Fruit fly (Drosophila melanogaster): ENCODE results near the gene Ube4A.

Gene Ube4A

dm6 chr2L:6692048-6692447 is 33.7 kb downstream of the Ube4A start:
- no peak for TF ChIP-seq CG31224 (GFP tag; IDR thresholded peaks at IDR 0.05)
- 0 out of 2 replicates have a peak, but pooled peaks have one; percentile 7 for TF ChIP-seq vvl (GFP tag; IDR thresholded peaks at IDR 0.05)
- no peak for TF ChIP-seq Kr (GFP tag; optimal IDR thresholded peaks at IDR 0.05)
- TF ChIP-seq CG15601 (tag; optimal IDR thresholded peaks at IDR 0.05): no peak
- TF ChIP-seq D19A (tag; optimal IDR thresholded peaks at IDR 0.05): peak; percentile 58
- TF ChIP-seq Atf6 (GFP tag; IDR thresholded peaks at IDR 0.05): no peak
- no peak for TF ChIP-seq HmgZ (tag; optimal IDR thresholded peaks at IDR 0.05)
- no peak for TF ChIP-seq gsb (GFP tag; IDR thresholded peaks at IDR 0.05)
- TF ChIP-seq Eip74EF (GFP tag; optimal IDR thresholded peaks at IDR 0.05): no peak
- TF ChIP-seq hth (optimal IDR thresholded peaks at IDR 0.05): no peak
- no peak for TF ChIP-seq CG12071 (GFP tag; optimal IDR thresholded peaks at IDR 0.05)
- no peak for TF ChIP-seq CG6791 (GFP tag; IDR thresholded peaks at IDR 0.05; ENCODE audit: partially characterized antibody)
- TF ChIP-seq CG18011 (GFP tag; optimal IDR thresholded peaks at IDR 0.05): no peak
- TF ChIP-seq Hr51 (GFP tag; optimal IDR thresholded peaks at IDR 0.05): no peak
- TF ChIP-seq fru (optimal IDR thresholded peaks at IDR 0.05): no peak
- no peak for TF ChIP-seq YL-1 (GFP tag; optimal IDR thresholded peaks at IDR 0.05)
- no peak for TF ChIP-seq unc-4 (GFP tag; IDR thresholded peaks at IDR 0.05; ENCODE audit: partially characterized antibody)
- peak; percentile 75 for TF ChIP-seq sens (GFP tag)
- TF ChIP-seq cato (GFP tag; optimal IDR thresholded peaks at IDR 0.05; ENCODE audit: borderline replicate concordance): no peak
- TF ChIP-seq Sox102F (GFP tag; optimal IDR thresholded peaks at IDR 0.05): peak; percentile 24
- TF ChIP-seq CG11504 (tag; optimal IDR thresholded peaks at IDR 0.05): peak; percentile 10
- TF ChIP-seq CG9727 (GFP tag; optimal IDR thresholded peaks at IDR 0.05): no peak
- no peak for TF ChIP-seq fd96Cb (tag; optimal IDR thresholded peaks at IDR 0.05)
- no peak for TF ChIP-seq en (GFP tag; optimal IDR thresholded peaks at IDR 0.05)
- peak; percentile 64 for TF ChIP-seq Med (GFP tag)
- no peak for TF ChIP-seq CG2875 (GFP tag; optimal IDR thresholded peaks at IDR 0.05)
- TF ChIP-seq GATAe (GFP tag; conservative IDR thresholded peaks at IDR 0.05): no peak
- no peak for TF ChIP-seq sug (tag; optimal IDR thresholded peaks at IDR 0.05)
- no peak for TF ChIP-seq ind (GFP tag; optimal IDR thresholded peaks at IDR 0.05)
- no peak for TF ChIP-seq Nf-YB (GFP tag; optimal IDR thresholded peaks at IDR 0.05)
- TF ChIP-seq CG4707 (GFP tag; optimal IDR thresholded peaks at IDR 0.05): no peak
- no peak for TF ChIP-seq Hmx (GFP tag; optimal IDR thresholded peaks at IDR 0.05)
- TF ChIP-seq Optix (GFP tag; IDR thresholded peaks at IDR 0.05): no peak

dm6 chr2L:6693794-6694254 is 35.5 kb downstream of the Ube4A start:
- no peak for TF ChIP-seq CG31365 (tag; optimal IDR thresholded peaks at IDR 0.05)
- peak; percentile 63 for TF ChIP-seq CG12391 (tag; optimal IDR thresholded peaks at IDR 0.05)
- TF ChIP-seq CG10147 (GFP tag; optimal IDR thresholded peaks at IDR 0.05): peak; percentile 34
- no peak for TF ChIP-seq CG17328 (GFP tag; IDR thresholded peaks at IDR 0.05)
- TF ChIP-seq da (GFP tag; optimal IDR thresholded peaks at IDR 0.05): no peak
- no peak for TF ChIP-seq CG7928 (GFP tag; optimal IDR thresholded peaks at IDR 0.05)
- peak; percentile 30 for TF ChIP-seq HHEX (GFP tag; optimal IDR thresholded peaks at IDR 0.05)
- TF ChIP-seq CG4282 (GFP tag; optimal IDR thresholded peaks at IDR 0.05): no peak
- TF ChIP-seq BtbVII (GFP tag; optimal IDR thresholded peaks at IDR 0.05): peak; percentile 57
- no peak for TF ChIP-seq bbx (GFP tag; IDR thresholded peaks at IDR 0.05; ENCODE audit: partially characterized antibody)
- no peak for TF ChIP-seq CG16779 (GFP tag; IDR thresholded peaks at IDR 0.05)
- TF ChIP-seq CG11398 (GFP tag; optimal IDR thresholded peaks at IDR 0.05): no peak
- TF ChIP-seq CG43689 (GFP tag; IDR thresholded peaks at IDR 0.05): no peak
- peak; percentile 33 for TF ChIP-seq CG3281 (GFP tag; optimal IDR thresholded peaks at IDR 0.05)
- peak; percentile 2 for TF ChIP-seq Side (GFP tag; optimal IDR thresholded peaks at IDR 0.05)
- peak; percentile 12 for TF ChIP-seq CG12299 (tag; optimal IDR thresholded peaks at IDR 0.05)
- peak; percentile 67 for TF ChIP-seq CG17829 (tag; optimal IDR thresholded peaks at IDR 0.05)
- TF ChIP-seq CG5245 (GFP tag; optimal IDR thresholded peaks at IDR 0.05): no peak
- TF ChIP-seq CG8388 (GFP tag; optimal IDR thresholded peaks at IDR 0.05): peak; percentile 55
- TF ChIP-seq Deaf1 (tag; optimal IDR thresholded peaks at IDR 0.05): peak; percentile 40
